1 fruit fly cellular context compared by ENCODE assay signal in the genomic region with DNA sequence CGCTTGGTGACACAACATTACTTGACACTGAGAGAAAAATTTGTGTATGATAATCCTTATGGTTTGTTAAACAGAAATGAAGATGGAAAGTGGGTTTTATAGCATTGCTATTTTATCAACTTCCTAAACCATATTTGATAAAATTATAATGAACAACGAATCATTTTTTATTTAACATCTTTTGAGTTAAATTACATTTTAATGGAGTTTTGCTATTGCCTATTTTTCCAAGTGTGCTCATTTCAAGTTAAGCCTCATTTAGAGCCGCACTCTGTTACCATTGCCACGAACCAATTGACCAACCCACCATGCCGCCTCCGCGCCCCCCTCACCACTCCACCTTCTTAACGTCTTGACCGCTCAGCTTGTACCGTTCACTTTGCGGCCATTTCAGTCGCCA.
TF ChIP-seq lines count a peak whose summit lies in the region.

No protein-coding gene starts in this region.

TF ChIP-seq in whole organism, embryonic, 481 proteins besides CTCF, POLR2A, EP300 and RAD21 (continued from another document):
- no peak; the same call in 1 of the 2 replicates for TF ChIP-seq H2.0 (GFP tag; IDR thresholded peaks at IDR 0.05; lab: Robert Waterston, UW)
- TF ChIP-seq her (GFP tag; optimal IDR thresholded peaks at IDR 0.05; lab: Kevin White, UChicago): no peak
- no peak for TF ChIP-seq Dbx (GFP tag; IDR thresholded peaks at IDR 0.05; lab: Robert Waterston, UW)
- TF ChIP-seq croc (GFP tag; conservative IDR thresholded peaks at IDR 0.05; lab: Robert Waterston, UW): no peak
- TF ChIP-seq BtbVII (GFP tag; optimal IDR thresholded peaks at IDR 0.05; lab: Kevin White, UChicago): no peak
- TF ChIP-seq CG15011 (GFP tag; optimal IDR thresholded peaks at IDR 0.05; lab: Kevin White, UChicago): no peak
- no peak for TF ChIP-seq sna (GFP tag; IDR thresholded peaks at IDR 0.05; lab: Robert Waterston, UW; ENCODE audit: partially characterized antibody)
- no peak for TF ChIP-seq bigmax (GFP tag; optimal IDR thresholded peaks at IDR 0.05; lab: Kevin White, UChicago)
- peak; percentile 13; the same call in 1 of the 2 replicates for TF ChIP-seq CG10366 (GFP tag; IDR thresholded peaks at IDR 0.05; lab: Robert Waterston, UW)
- TF ChIP-seq CG6272 (GFP tag; IDR thresholded peaks at IDR 0.05; lab: Robert Waterston, UW): no peak
- no peak for TF ChIP-seq CG7372 (GFP tag; IDR thresholded peaks at IDR 0.05; lab: Robert Waterston, UW)
- no peak for TF ChIP-seq CG11398 (GFP tag; optimal IDR thresholded peaks at IDR 0.05; lab: Kevin White, UChicago)
- no peak for TF ChIP-seq CG31224 (GFP tag; IDR thresholded peaks at IDR 0.05; lab: Robert Waterston, UW)
- TF ChIP-seq CG8281 (tag; optimal IDR thresholded peaks at IDR 0.05; lab: Kevin White, UChicago): no peak
- no peak for TF ChIP-seq grau (tag; optimal IDR thresholded peaks at IDR 0.05; lab: Kevin White, UChicago)
- TF ChIP-seq hb (GFP tag; IDR thresholded peaks at IDR 0.05; lab: Robert Waterston, UW; ENCODE audit: partially characterized antibody): no peak
- no peak; the same call in 1 of the 2 replicates for TF ChIP-seq ranshi (GFP tag; IDR thresholded peaks at IDR 0.05; lab: Robert Waterston, UW)
- no peak for TF ChIP-seq sim (GFP tag; IDR thresholded peaks at IDR 0.05; lab: Robert Waterston, UW)
- TF ChIP-seq CG7987 (GFP tag; optimal IDR thresholded peaks at IDR 0.05; lab: Kevin White, UChicago): no peak
- TF ChIP-seq CG7963 (GFP tag; IDR thresholded peaks at IDR 0.05; lab: Robert Waterston, UW; ENCODE audit: partially characterized antibody): no peak
- no peak for TF ChIP-seq kni (GFP tag; optimal IDR thresholded peaks at IDR 0.05; lab: Kevin White, UChicago)
- no peak for TF ChIP-seq corto (GFP tag; optimal IDR thresholded peaks at IDR 0.05; lab: Kevin White, UChicago)
- TF ChIP-seq Lhr (GFP tag; optimal IDR thresholded peaks at IDR 0.05; lab: Kevin White, UChicago): no peak
- no peak for TF ChIP-seq ash1 (GFP tag; optimal IDR thresholded peaks at IDR 0.05; lab: Kevin White, UChicago)
- no peak for TF ChIP-seq pan (optimal IDR thresholded peaks at IDR 0.05; lab: Kevin White, UChicago)
- peak in 1 of 2 experiments; percentile 51 for TF ChIP-seq pan (GFP tag; optimal IDR thresholded peaks at IDR 0.05 in 1 of 2, IDR thresholded peaks at IDR 0.05 in 1 of 2)
- no peak for TF ChIP-seq tin (GFP tag; optimal IDR thresholded peaks at IDR 0.05; lab: Kevin White, UChicago)
- no peak for TF ChIP-seq ara (GFP tag; IDR thresholded peaks at IDR 0.05; lab: Robert Waterston, UW)
- TF ChIP-seq vvl (GFP tag; IDR thresholded peaks at IDR 0.05; lab: Robert Waterston, UW): peak; percentile 68
- TF ChIP-seq Sry-β (GFP tag; optimal IDR thresholded peaks at IDR 0.05; lab: Kevin White, UChicago): no peak
- TF ChIP-seq zfh1 (GFP tag; IDR thresholded peaks at IDR 0.05; lab: Robert Waterston, UW): 0 out of 3 replicates have a peak, but pooled peaks have one; percentile 11
- no peak for TF ChIP-seq Nf-YB (GFP tag; optimal IDR thresholded peaks at IDR 0.05; lab: Kevin White, UChicago)
- TF ChIP-seq CG11093 (GFP tag; IDR thresholded peaks at IDR 0.05; lab: Robert Waterston, UW): no peak
- TF ChIP-seq NK7.1 (GFP tag; optimal IDR thresholded peaks at IDR 0.05; lab: Kevin White, UChicago): no peak
- no peak for TF ChIP-seq CG9876 (GFP tag; optimal IDR thresholded peaks at IDR 0.05; lab: Kevin White, UChicago)
- no peak for TF ChIP-seq Hsf (GFP tag; optimal IDR thresholded peaks at IDR 0.05; lab: Kevin White, UChicago)
- no peak for TF ChIP-seq CG18476 (GFP tag; optimal IDR thresholded peaks at IDR 0.05; lab: Kevin White, UChicago)
- no peak for TF ChIP-seq CG6254 (GFP tag; optimal IDR thresholded peaks at IDR 0.05; lab: Kevin White, UChicago)
- TF ChIP-seq B-H1 (GFP tag; IDR thresholded peaks at IDR 0.05; lab: Robert Waterston, UW): 0 out of 3 replicates have a peak, but pooled peaks have one; percentile 10
- TF ChIP-seq sens (GFP tag; lab: Kevin White, UChicago): peak; percentile 57
- peak; percentile 44; the same call in 1 of the 3 replicates for TF ChIP-seq dysf (GFP tag; IDR thresholded peaks at IDR 0.05; lab: Robert Waterston, UW)
- no peak for TF ChIP-seq CG13287 (GFP tag; IDR thresholded peaks at IDR 0.05; lab: Robert Waterston, UW; ENCODE audit: partially characterized antibody)
- TF ChIP-seq Doc3 (GFP tag; IDR thresholded peaks at IDR 0.05; lab: Robert Waterston, UW; ENCODE audit: partially characterized antibody): no peak
- TF ChIP-seq Xbp1 (GFP tag; optimal IDR thresholded peaks at IDR 0.05; lab: Kevin White, UChicago): no peak
- TF ChIP-seq prd (optimal IDR thresholded peaks at IDR 0.05; lab: Kevin White, UChicago): no peak
- peak; percentile 49 for TF ChIP-seq prd (GFP tag; IDR thresholded peaks at IDR 0.05; lab: Robert Waterston, UW)
- TF ChIP-seq CG10209 (GFP tag; optimal IDR thresholded peaks at IDR 0.05; lab: Kevin White, UChicago): no peak
- no peak for TF ChIP-seq dimm (GFP tag; IDR thresholded peaks at IDR 0.05; lab: Robert Waterston, UW)
- no peak for TF ChIP-seq cas (GFP tag; IDR thresholded peaks at IDR 0.05; lab: Robert Waterston, UW)
- TF ChIP-seq h (optimal IDR thresholded peaks at IDR 0.05; lab: Kevin White, UChicago): no peak
- peak; percentile 60 for TF ChIP-seq stc (GFP tag; IDR thresholded peaks at IDR 0.05; lab: Robert Waterston, UW)
- no peak for TF ChIP-seq CG3163 (GFP tag; optimal IDR thresholded peaks at IDR 0.05; lab: Kevin White, UChicago)
- TF ChIP-seq gcm2 (GFP tag; optimal IDR thresholded peaks at IDR 0.05; lab: Kevin White, UChicago): no peak
- TF ChIP-seq CrebB (tag; optimal IDR thresholded peaks at IDR 0.05; lab: Kevin White, UChicago): no peak
- TF ChIP-seq CG14441 (GFP tag; IDR thresholded peaks at IDR 0.05; lab: Robert Waterston, UW): peak; percentile 56
- TF ChIP-seq Hr51 (GFP tag; optimal IDR thresholded peaks at IDR 0.05; lab: Kevin White, UChicago): no peak
- TF ChIP-seq row (GFP tag; IDR thresholded peaks at IDR 0.05; lab: Robert Waterston, UW): peak; percentile 33; the same call in 1 of the 3 replicates
- TF ChIP-seq CG34224 (GFP tag; IDR thresholded peaks at IDR 0.05; lab: Robert Waterston, UW; ENCODE audit: partially characterized antibody): no peak
- no peak for TF ChIP-seq CG13624 (GFP tag; optimal IDR thresholded peaks at IDR 0.05; lab: Kevin White, UChicago)
- TF ChIP-seq Trl (optimal IDR thresholded peaks at IDR 0.05; lab: Kevin White, UChicago): no peak
- TF ChIP-seq Trl (GFP tag; optimal IDR thresholded peaks at IDR 0.05; lab: Kevin White, UChicago): no peak
- TF ChIP-seq CG12104 (GFP tag; optimal IDR thresholded peaks at IDR 0.05; lab: Kevin White, UChicago): no peak
- no peak for TF ChIP-seq vnd (GFP tag; IDR thresholded peaks at IDR 0.05; lab: Robert Waterston, UW; ENCODE audit: partially characterized antibody)
- TF ChIP-seq tx (GFP tag; optimal IDR thresholded peaks at IDR 0.05; lab: Kevin White, UChicago): no peak
- no peak for TF ChIP-seq bab2 (GFP tag; optimal IDR thresholded peaks at IDR 0.05; lab: Kevin White, UChicago)
- no peak for TF ChIP-seq gcm (GFP tag; optimal IDR thresholded peaks at IDR 0.05; lab: Kevin White, UChicago)
- TF ChIP-seq ken (GFP tag; IDR thresholded peaks at IDR 0.05; lab: Robert Waterston, UW): no peak
- TF ChIP-seq CG1529 (GFP tag; optimal IDR thresholded peaks at IDR 0.05; lab: Kevin White, UChicago): no peak
- TF ChIP-seq br (optimal IDR thresholded peaks at IDR 0.05; lab: Kevin White, UChicago): no peak
- TF ChIP-seq phol (tag; optimal IDR thresholded peaks at IDR 0.05; lab: Kevin White, UChicago): peak; percentile 7
- no peak for TF ChIP-seq CG3407 (GFP tag; optimal IDR thresholded peaks at IDR 0.05; lab: Kevin White, UChicago)
- no peak for TF ChIP-seq CG33557 (GFP tag; optimal IDR thresholded peaks at IDR 0.05; lab: Kevin White, UChicago)
- peak; percentile 60 for TF ChIP-seq crol (GFP tag; IDR thresholded peaks at IDR 0.05; lab: Robert Waterston, UW)
- no peak for TF ChIP-seq bbx (GFP tag; IDR thresholded peaks at IDR 0.05; lab: Robert Waterston, UW; ENCODE audit: partially characterized antibody)
- peak; percentile 80 for TF ChIP-seq Drgx (GFP tag; IDR thresholded peaks at IDR 0.05; lab: Robert Waterston, UW)
- no peak for TF ChIP-seq Fer2 (tag; optimal IDR thresholded peaks at IDR 0.05; lab: Kevin White, UChicago)
- no peak for TF ChIP-seq CG32772 (GFP tag; IDR thresholded peaks at IDR 0.05; lab: Robert Waterston, UW)
- TF ChIP-seq Sox100B (GFP tag; optimal IDR thresholded peaks at IDR 0.05; lab: Kevin White, UChicago): no peak
- no peak for TF ChIP-seq oc (tag; optimal IDR thresholded peaks at IDR 0.05; lab: Kevin White, UChicago)
- TF ChIP-seq mld (GFP tag; IDR thresholded peaks at IDR 0.05; lab: Robert Waterston, UW; ENCODE audit: partially characterized antibody): no peak
- TF ChIP-seq Hmr (GFP tag; optimal IDR thresholded peaks at IDR 0.05; lab: Kevin White, UChicago): no peak
- no peak for TF ChIP-seq hbn (GFP tag; IDR thresholded peaks at IDR 0.05; lab: Robert Waterston, UW; ENCODE audit: partially characterized antibody)
- TF ChIP-seq CG12391 (tag; optimal IDR thresholded peaks at IDR 0.05; lab: Kevin White, UChicago): no peak
- no peak for TF ChIP-seq Gsc (GFP tag; IDR thresholded peaks at IDR 0.05; lab: Robert Waterston, UW)
- TF ChIP-seq ERR (GFP tag; optimal IDR thresholded peaks at IDR 0.05; lab: Kevin White, UChicago): no peak
- no peak for TF ChIP-seq Dll (GFP tag; IDR thresholded peaks at IDR 0.05; lab: Robert Waterston, UW; ENCODE audit: partially characterized antibody)
- TF ChIP-seq cato (GFP tag; optimal IDR thresholded peaks at IDR 0.05; lab: Kevin White, UChicago; ENCODE audit: borderline replicate concordance): no peak
- no peak for TF ChIP-seq CG1832 (GFP tag; optimal IDR thresholded peaks at IDR 0.05; lab: Kevin White, UChicago)
- TF ChIP-seq Mes4 (GFP tag; optimal IDR thresholded peaks at IDR 0.05; lab: Kevin White, UChicago): no peak
- TF ChIP-seq Myb (GFP tag; optimal IDR thresholded peaks at IDR 0.05; lab: Kevin White, UChicago): no peak
- TF ChIP-seq vfl (GFP tag; optimal IDR thresholded peaks at IDR 0.05; lab: Kevin White, UChicago): no peak
- no peak for TF ChIP-seq Optix (GFP tag; IDR thresholded peaks at IDR 0.05; lab: Robert Waterston, UW)
- no peak for TF ChIP-seq CG18599 (GFP tag; optimal IDR thresholded peaks at IDR 0.05; lab: Kevin White, UChicago)
- no peak for TF ChIP-seq Kr (GFP tag; optimal IDR thresholded peaks at IDR 0.05; lab: Kevin White, UChicago)
- no peak for TF ChIP-seq CG9932 (GFP tag; IDR thresholded peaks at IDR 0.05; lab: Robert Waterston, UW)
- no peak for TF ChIP-seq twi (tag; optimal IDR thresholded peaks at IDR 0.05; lab: Kevin White, UChicago)
- TF ChIP-seq run (tag; optimal IDR thresholded peaks at IDR 0.05; lab: Kevin White, UChicago): no peak
- no peak for TF ChIP-seq Dp (GFP tag; optimal IDR thresholded peaks at IDR 0.05; lab: Kevin White, UChicago)
- TF ChIP-seq CG14050 (GFP tag; IDR thresholded peaks at IDR 0.05; lab: Robert Waterston, UW): no peak
- no peak for TF ChIP-seq CG4282 (GFP tag; optimal IDR thresholded peaks at IDR 0.05; lab: Kevin White, UChicago)
- no peak for TF ChIP-seq gem (tag; optimal IDR thresholded peaks at IDR 0.05; lab: Kevin White, UChicago)
- TF ChIP-seq nmo (GFP tag; optimal IDR thresholded peaks at IDR 0.05; lab: Kevin White, UChicago): no peak
- TF ChIP-seq CG31441 (GFP tag; IDR thresholded peaks at IDR 0.05; lab: Robert Waterston, UW): no peak
- TF ChIP-seq Ada2b (GFP tag; IDR thresholded peaks at IDR 0.05; lab: Robert Waterston, UW): no peak
- TF ChIP-seq CG10543 (GFP tag; optimal IDR thresholded peaks at IDR 0.05; lab: Kevin White, UChicago): no peak
- TF ChIP-seq pnt (GFP tag; optimal IDR thresholded peaks at IDR 0.05; lab: Kevin White, UChicago): no peak
- no peak for TF ChIP-seq CG18011 (GFP tag; optimal IDR thresholded peaks at IDR 0.05; lab: Kevin White, UChicago)
- peak; percentile 35; the same call in 1 of the 2 replicates for TF ChIP-seq Xrp1 (GFP tag; IDR thresholded peaks at IDR 0.05; lab: Robert Waterston, UW)
- no peak for TF ChIP-seq Atf6 (GFP tag; IDR thresholded peaks at IDR 0.05; lab: Robert Waterston, UW)
- no peak for TF ChIP-seq sd (tag; optimal IDR thresholded peaks at IDR 0.05; lab: Kevin White, UChicago)
- TF ChIP-seq CG1792 (GFP tag; optimal IDR thresholded peaks at IDR 0.05; lab: Kevin White, UChicago): no peak
- TF ChIP-seq pros (GFP tag; optimal IDR thresholded peaks at IDR 0.05; lab: Kevin White, UChicago): no peak
- no peak for TF ChIP-seq Camta (GFP tag; optimal IDR thresholded peaks at IDR 0.05; lab: Kevin White, UChicago)
- TF ChIP-seq CG43689 (GFP tag; IDR thresholded peaks at IDR 0.05; lab: Robert Waterston, UW): no peak
- TF ChIP-seq CG11560 (tag; IDR thresholded peaks at IDR 0.05; lab: Robert Waterston, UW): no peak
- TF ChIP-seq jing (GFP tag; optimal IDR thresholded peaks at IDR 0.05; lab: Kevin White, UChicago): no peak
- TF ChIP-seq psq (GFP tag; optimal IDR thresholded peaks at IDR 0.05; lab: Kevin White, UChicago): no peak
- no peak for TF ChIP-seq CG10462 (GFP tag; optimal IDR thresholded peaks at IDR 0.05; lab: Kevin White, UChicago)
- no peak for TF ChIP-seq tap (tag; optimal IDR thresholded peaks at IDR 0.05; lab: Kevin White, UChicago)
- no peak for TF ChIP-seq Hmx (GFP tag; optimal IDR thresholded peaks at IDR 0.05; lab: Kevin White, UChicago)
- TF ChIP-seq cg (GFP tag; optimal IDR thresholded peaks at IDR 0.05; lab: Kevin White, UChicago): no peak
- no peak for TF ChIP-seq pfk (GFP tag; optimal IDR thresholded peaks at IDR 0.05; lab: Kevin White, UChicago)
- TF ChIP-seq CG10979 (tag; optimal IDR thresholded peaks at IDR 0.05; lab: Kevin White, UChicago): no peak
- no peak for TF ChIP-seq ind (GFP tag; optimal IDR thresholded peaks at IDR 0.05; lab: Kevin White, UChicago)
- no peak for TF ChIP-seq CG6854 (GFP tag; optimal IDR thresholded peaks at IDR 0.05; lab: Kevin White, UChicago)
- TF ChIP-seq nom (GFP tag; optimal IDR thresholded peaks at IDR 0.05; lab: Kevin White, UChicago): no peak
TF ChIP-seq in whole organism, embryonic: peak in this region for 32.
